Fruit fly (Drosophila melanogaster): Measurements from ENCODE around the gene Mrp4.

DNA sequence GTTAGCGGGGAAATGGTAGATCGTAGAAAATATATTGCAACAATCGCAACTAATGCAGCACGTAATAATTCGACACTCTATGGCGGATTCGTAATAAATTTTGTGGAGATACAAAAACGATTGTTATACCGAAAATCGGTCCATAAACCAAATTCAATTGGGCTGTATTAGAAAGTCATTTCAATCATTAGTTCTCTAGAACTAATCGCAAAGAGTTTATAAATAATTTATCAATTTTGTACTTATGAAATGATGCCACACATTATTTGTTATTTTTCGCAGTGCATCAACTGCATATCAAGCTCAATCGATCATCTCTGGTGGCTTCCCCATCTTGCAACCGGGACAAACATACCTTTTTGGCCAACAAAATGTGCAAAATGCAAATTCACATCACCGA, 43.4 kb downstream of the Mrp4 start:
- TF ChIP-seq CG8478 (optimal IDR thresholded peaks at IDR 0.05) = no peak
- TF ChIP-seq CTCF (optimal IDR thresholded peaks at IDR 0.05) = no peak
